Worm (Caenorhabditis elegans) whole organism, midembryonic: Measurements from ENCODE around the gene noah-2.
A peak's percentile ranks its signal among the peaks of the same experiment; 100 is the strongest.

Experiments
- T22C8.4 ChIP-seq: fragments of 200-800 bp; sonication (Bioruptor generic); IDR thresholded peaks from 2 replicates; pipeline ENCODE4 v1.3.6; 2022; ENCODE audit warnings: missing genetic modification characterization, missing compliant biosample characterization
- cog-1 ChIP-seq: sonication (generic microtip); optimal IDR thresholded peaks from 2 replicates; lab custom pipeline; 2016; ENCODE audit warnings: missing genetic modification characterization, missing compliant biosample characterization
- flt-1 ChIP-seq: fragments of 200-800 bp; sonication (Bioruptor generic); IDR thresholded peaks from 2 replicates; pipeline ENCODE4 v1.3.6; 2022; ENCODE audit warnings: missing genetic modification characterization, missing compliant biosample characterization
- klf-2 ChIP-seq: fragments of 200-800 bp; sonication (Bioruptor generic); conservative IDR thresholded peaks from 2 replicates; pipeline ENCODE4 v1.3.6; 2022; ENCODE audit warnings: missing genetic modification reagents, missing genetic modification characterization, missing compliant biosample characterization
- med-1 ChIP-seq: sonication (generic microtip); optimal IDR thresholded peaks from 2 replicates; lab custom pipeline; 2017; ENCODE audit warnings: missing genetic modification characterization, mild to moderate bottlenecking, missing compliant biosample characterization, antibody characterized with exemption, missing genetic modification reagents; ENCODE audit not compliant: insufficient read depth
- ref-1 ChIP-seq: fragments of 200-800 bp; sonication (Bioruptor generic); conservative IDR thresholded peaks from 2 replicates; pipeline ENCODE4 v1.3.6; 2022; ENCODE audit warnings: missing genetic modification reagents, missing genetic modification characterization, missing compliant biosample characterization
- tab-1 ChIP-seq: fragments of 200-800 bp; sonication (Bioruptor generic); IDR thresholded peaks from 2 replicates; pipeline ENCODE4 v1.3.6; 2022; ENCODE audit warnings: missing genetic modification characterization, missing compliant biosample characterization
- ztf-23 ChIP-seq: fragments of 200-800 bp; sonication (Bioruptor generic); IDR thresholded peaks from 2 replicates; pipeline ENCODE4 v1.3.6; 2022; ENCODE audit warnings: missing genetic modification reagents, missing genetic modification characterization, missing compliant biosample characterization
- ztf-29 ChIP-seq: fragments of 200-800 bp; sonication (Bioruptor generic); IDR thresholded peaks from 2 replicates; pipeline ENCODE4 v1.3.6; 2022; ENCODE audit warnings: missing genetic modification reagents, missing genetic modification characterization, missing compliant biosample characterization

noah-2 gene

ce11 chrIV:14070992-14071289, 20.1 kb upstream of the noah-2 start:
- TF ChIP-seq cog-1 (tag; lab: Kevin White, UChicago) (peak; percentile 13), T22C8.4 (GFP tag; lab: Robert Waterston, UW) (no peak), tab-1 (GFP tag; lab: Robert Waterston, UW) (peak; percentile 56; the same call in 1 of the 2 replicates), ztf-29 (GFP tag; lab: Robert Waterston, UW) (no peak)

- TF ChIP-seq ztf-23 (GFP tag; lab: Robert Waterston, UW) (0 out of 2 replicates have a peak, but pooled peaks have one; percentile 8), cog-1 (tag; lab: Kevin White, UChicago) (no peak), flt-1 (no peak)
These were observed 19.6 kb upstream of the noah-2 start, which contains the start of gene ccar-1 for ce11 chrIV:14071466-14071865. ccar-1 (plus strand) TSS chrIV:14071548.

DNA sequence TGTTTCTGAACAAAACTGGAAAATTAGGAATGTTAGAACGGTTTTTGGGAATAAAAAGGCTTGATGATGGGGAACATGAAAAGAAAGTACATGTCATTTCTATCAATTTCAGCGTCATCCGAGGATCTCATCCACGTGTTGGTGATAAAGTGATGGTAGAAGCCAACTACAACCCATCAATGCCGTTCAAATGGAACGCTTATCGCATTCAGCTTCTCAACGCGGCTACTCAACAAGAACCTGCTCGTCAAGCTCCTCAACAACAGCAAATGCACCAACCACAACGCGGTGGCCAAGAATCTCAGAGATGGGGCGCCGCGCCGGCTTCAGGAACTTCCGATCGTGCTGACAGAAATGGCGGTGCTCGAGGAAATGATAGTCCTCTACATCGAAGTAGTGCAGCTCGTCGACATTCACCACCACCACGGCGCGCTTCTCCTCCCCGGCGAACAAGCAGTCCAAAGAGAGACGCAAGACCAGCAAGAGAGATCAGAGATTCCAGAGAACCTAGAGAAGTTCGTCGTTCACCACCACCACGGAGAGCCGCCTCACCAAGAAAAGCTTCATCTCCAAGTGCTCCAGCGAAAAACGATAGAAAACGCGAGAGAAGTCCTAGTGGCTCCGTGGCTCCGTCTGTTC, 18.9 kb upstream of the noah-2 start:
- no peak for TF ChIP-seq ztf-29 (GFP tag; lab: Robert Waterston, UW)
- TF ChIP-seq cog-1 (tag; lab: Kevin White, UChicago): no peak
- TF ChIP-seq T22C8.4 (GFP tag; lab: Robert Waterston, UW): no peak
- TF ChIP-seq flt-1: no peak
- no peak for TF ChIP-seq klf-2 (GFP tag; lab: Robert Waterston, UW)
- TF ChIP-seq ztf-23 (GFP tag; lab: Robert Waterston, UW): no peak
- no peak for TF ChIP-seq med-1 (GFP tag; lab: Kevin White, UChicago)
- no peak for TF ChIP-seq tab-1 (GFP tag; lab: Robert Waterston, UW)
- TF ChIP-seq ref-1 (GFP tag; lab: Robert Waterston, UW): no peak

DNA sequence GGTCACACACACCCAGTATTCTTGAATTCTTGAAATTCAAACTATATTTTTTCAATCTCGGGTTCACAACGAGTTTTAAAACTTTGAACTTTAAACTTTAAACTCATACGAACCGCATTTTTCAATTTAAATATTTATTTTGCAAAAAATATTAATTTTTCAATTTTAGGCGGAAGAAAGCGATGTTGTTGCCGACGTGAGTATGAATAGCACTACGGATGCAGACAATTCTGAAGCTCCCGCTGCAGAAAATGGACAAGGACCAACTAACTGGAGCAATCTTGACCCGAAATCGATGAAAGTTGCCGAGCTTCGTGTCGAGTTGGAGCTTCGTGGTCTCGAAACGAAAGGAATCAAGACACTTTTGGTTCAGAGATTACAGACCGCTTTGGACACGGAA, 16.6 kb upstream of the noah-2 start:
- no peak for TF ChIP-seq med-1 (GFP tag; lab: Kevin White, UChicago)
- no peak for TF ChIP-seq ztf-23 (GFP tag; lab: Robert Waterston, UW)
- no peak for TF ChIP-seq ref-1 (GFP tag; lab: Robert Waterston, UW)
- TF ChIP-seq ztf-29 (GFP tag; lab: Robert Waterston, UW): no peak
- TF ChIP-seq T22C8.4 (GFP tag; lab: Robert Waterston, UW): no peak
- TF ChIP-seq tab-1 (GFP tag; lab: Robert Waterston, UW): no peak
- TF ChIP-seq cog-1 (tag; lab: Kevin White, UChicago): no peak
- no peak for TF ChIP-seq klf-2 (GFP tag; lab: Robert Waterston, UW)

DNA sequence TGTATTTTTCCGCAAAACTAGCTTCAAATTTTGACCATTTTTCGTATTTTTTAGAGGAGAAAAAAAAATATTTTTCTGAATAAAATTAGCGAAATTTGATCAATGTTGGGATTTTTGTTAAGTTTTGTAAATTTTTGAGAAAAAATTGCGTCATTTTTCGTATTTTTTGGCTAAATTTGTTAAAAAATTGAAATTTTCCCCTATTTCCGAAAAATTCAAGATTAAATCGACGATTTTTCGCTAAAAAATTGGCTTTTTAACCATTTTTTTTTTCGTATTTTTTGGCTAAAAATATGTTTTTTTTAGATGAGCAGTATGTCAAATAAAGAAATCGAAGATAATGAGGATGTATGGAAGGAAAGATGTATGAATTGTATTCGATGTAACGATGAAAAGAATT, 13.9 kb upstream of the noah-2 start, which contains the start of gene cfp-1:
Gene cfp-1 (plus strand): TSS at position 301 of the 400 bp plus-strand sequence.
- TF ChIP-seq med-1 (GFP tag; lab: Kevin White, UChicago) (no peak), ztf-23 (GFP tag; lab: Robert Waterston, UW) (no peak), klf-2 (GFP tag; lab: Robert Waterston, UW) (no peak), flt-1 (no peak), ztf-29 (GFP tag; lab: Robert Waterston, UW) (no peak)

DNA sequence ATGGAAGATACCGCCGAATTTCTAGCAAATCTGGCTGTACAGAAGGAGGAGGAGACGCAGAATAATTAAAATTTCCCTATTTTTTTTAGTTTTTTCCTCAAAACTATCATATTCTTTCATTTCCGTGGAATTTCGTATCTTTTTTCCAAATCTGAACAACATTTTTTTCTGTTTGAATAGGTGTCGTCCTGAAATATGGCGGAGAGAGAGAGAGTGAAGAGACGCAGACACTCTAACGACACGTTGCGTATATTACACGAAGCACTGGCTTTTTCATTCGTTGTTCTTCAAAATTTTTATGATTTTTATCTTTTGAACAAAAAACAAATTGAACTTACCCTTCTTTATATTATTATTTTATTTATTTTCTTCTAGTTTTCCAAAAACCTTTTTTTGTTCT, 8.1 kb upstream of the noah-2 start:
- TF ChIP-seq T22C8.4 (GFP tag; lab: Robert Waterston, UW): no peak
- no peak for TF ChIP-seq ref-1 (GFP tag; lab: Robert Waterston, UW)
- TF ChIP-seq klf-2 (GFP tag; lab: Robert Waterston, UW): no peak
- no peak for TF ChIP-seq ztf-29 (GFP tag; lab: Robert Waterston, UW)
- TF ChIP-seq ztf-23 (GFP tag; lab: Robert Waterston, UW): no peak
- no peak for TF ChIP-seq cog-1 (tag; lab: Kevin White, UChicago)

ce11 chrIV:14083505-14083904, 7.5 kb upstream of the noah-2 start, which contains the start of gene F52B11.2:
F52B11.2 (plus strand) TSS chrIV:14083568.
- no peak for TF ChIP-seq cog-1 (tag; lab: Kevin White, UChicago)
- no peak for TF ChIP-seq ztf-29 (GFP tag; lab: Robert Waterston, UW)
- no peak for TF ChIP-seq ztf-23 (GFP tag; lab: Robert Waterston, UW)
- TF ChIP-seq tab-1 (GFP tag; lab: Robert Waterston, UW): no peak

DNA sequence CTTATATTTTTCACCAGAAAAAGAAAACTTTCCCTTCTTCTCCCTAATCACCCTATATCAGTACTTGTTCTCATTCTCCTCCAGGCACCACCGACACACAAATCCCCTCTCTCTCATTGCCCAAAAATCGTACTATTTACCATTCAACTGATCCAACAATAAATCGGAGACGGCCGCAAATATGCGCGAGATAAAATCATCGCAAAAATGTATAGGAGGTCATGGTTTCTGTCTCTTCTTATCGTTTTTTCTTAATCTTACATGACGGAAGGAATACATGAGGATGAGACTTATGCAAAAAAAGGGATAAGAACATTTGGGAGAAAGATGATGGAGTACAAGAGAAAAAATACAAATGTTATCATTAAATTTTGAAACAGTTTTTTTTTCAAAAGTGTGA, 4.7 kb upstream of the noah-2 start:
- TF ChIP-seq ztf-29 (GFP tag; lab: Robert Waterston, UW): no peak

- no peak for TF ChIP-seq ztf-29 (GFP tag; lab: Robert Waterston, UW)
- no peak for TF ChIP-seq ztf-23 (GFP tag; lab: Robert Waterston, UW)
- TF ChIP-seq T22C8.4 (GFP tag; lab: Robert Waterston, UW): no peak
- no peak for TF ChIP-seq ref-1 (GFP tag; lab: Robert Waterston, UW)
- TF ChIP-seq klf-2 (GFP tag; lab: Robert Waterston, UW): no peak
- TF ChIP-seq med-1 (GFP tag; lab: Kevin White, UChicago): no peak
- no peak for TF ChIP-seq tab-1 (GFP tag; lab: Robert Waterston, UW)
- TF ChIP-seq flt-1: no peak
- no peak for TF ChIP-seq cog-1 (tag; lab: Kevin White, UChicago)
These were observed 1.3 kb upstream of the noah-2 start for ce11 chrIV:14089749-14090148.

DNA sequence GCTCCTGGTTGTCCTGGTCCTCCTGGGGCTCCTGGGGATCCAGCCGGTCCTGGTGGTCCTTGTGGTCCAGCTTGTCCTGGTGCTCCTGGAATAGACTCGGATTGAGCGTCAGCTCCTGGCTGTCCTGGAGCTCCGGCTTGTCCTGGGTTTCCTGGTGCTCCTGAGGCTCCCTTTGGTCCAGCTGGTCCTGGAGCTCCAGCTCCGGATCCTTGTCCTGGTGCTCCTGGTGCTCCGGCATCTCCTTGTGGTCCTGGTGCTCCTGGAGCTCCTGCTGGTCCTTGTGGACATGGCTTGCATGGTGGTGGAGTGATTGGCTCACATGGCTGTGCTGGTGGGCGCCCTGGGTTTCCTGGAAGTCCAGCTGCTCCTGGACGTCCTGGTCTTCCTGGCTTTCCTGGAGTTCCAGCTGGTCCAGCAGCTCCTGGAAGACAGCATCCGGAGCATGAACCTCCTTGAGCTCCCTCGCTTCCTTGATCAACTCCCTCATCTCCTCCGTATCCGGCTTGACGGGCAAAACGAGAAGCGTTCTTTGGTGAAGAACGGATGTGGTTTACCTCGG, 7.6 kb downstream of the noah-2 start:
- no peak for TF ChIP-seq flt-1
- TF ChIP-seq ztf-23 (GFP tag; lab: Robert Waterston, UW): no peak
- no peak for TF ChIP-seq T22C8.4 (GFP tag; lab: Robert Waterston, UW)
- no peak for TF ChIP-seq klf-2 (GFP tag; lab: Robert Waterston, UW)
- no peak for TF ChIP-seq ref-1 (GFP tag; lab: Robert Waterston, UW)
- no peak for TF ChIP-seq cog-1 (tag; lab: Kevin White, UChicago)
- TF ChIP-seq ztf-29 (GFP tag; lab: Robert Waterston, UW): no peak
- TF ChIP-seq tab-1 (GFP tag; lab: Robert Waterston, UW): no peak
